Worm (Caenorhabditis elegans) whole organism, early embryonic: Measurements from ENCODE around the gene ZK177.12.

Experiments
- B0310.2 ChIP-seq: sonication (generic microtip); optimal IDR thresholded peaks from 2 replicates; lab custom pipeline; 2016; ENCODE audit warnings: mild to moderate bottlenecking, missing genetic modification characterization, missing compliant biosample characterization
- F13C5.2 ChIP-seq: sonication (generic microtip); optimal IDR thresholded peaks from 2 replicates; lab custom pipeline; 2017; ENCODE audit warnings: mild to moderate bottlenecking, missing genetic modification characterization, inconsistent platforms, missing compliant biosample characterization
- aly-1 ChIP-seq: sonication (generic microtip); optimal IDR thresholded peaks from 2 replicates; lab custom pipeline; 2016; ENCODE audit warnings: missing genetic modification characterization, missing compliant biosample characterization
- ama-1 ChIP-seq: fragments of 150-350 bp; optimal IDR thresholded peaks from 2 replicates; lab custom pipeline; 2014
- ceh-13 ChIP-seq: fragments of 200-800 bp; sonication (Bioruptor generic); optimal IDR thresholded peaks from 2 replicates; lab custom pipeline; 2018; ENCODE audit warnings: mild to moderate bottlenecking, missing genetic modification characterization, missing compliant biosample characterization
- ceh-36 ChIP-seq: sonication (generic microtip); optimal IDR thresholded peaks from 2 replicates; lab custom pipeline; 2016; ENCODE audit warnings: missing genetic modification characterization, inconsistent platforms, missing compliant biosample characterization
- ets-7 ChIP-seq: sonication (generic microtip); optimal IDR thresholded peaks from 2 replicates; lab custom pipeline; 2016; ENCODE audit warnings: missing genotype, missing genetic modification characterization, missing compliant biosample characterization
- flt-1 ChIP-seq: fragments of 200-800 bp; sonication (Bioruptor generic); IDR thresholded peaks from 2 replicates; pipeline ENCODE4 v1.3.6; 2022; ENCODE audit warnings: missing genetic modification characterization, missing compliant biosample characterization
- hmbx-1 ChIP-seq: sonication (generic microtip); optimal IDR thresholded peaks from 2 replicates; lab custom pipeline; 2016; ENCODE audit warnings: mild to moderate bottlenecking, missing genetic modification characterization, missing compliant biosample characterization
- pes-1 ChIP-seq: fragments of 200-800 bp; sonication (Bioruptor generic); IDR thresholded peaks from 2 replicates; pipeline ENCODE4 v1.3.6; 2022; ENCODE audit warnings: missing genetic modification reagents, missing genetic modification characterization, missing compliant biosample characterization
- scrt-1 ChIP-seq: fragments of 200-800 bp; sonication (Bioruptor generic); IDR thresholded peaks from 2 replicates; pipeline ENCODE4 v1.3.6; 2022; ENCODE audit warnings: missing genetic modification characterization, missing compliant biosample characterization
- sea-1 ChIP-seq: fragments of 200-800 bp; sonication (Bioruptor generic); conservative IDR thresholded peaks from 2 replicates; pipeline ENCODE4 v1.3.6; 2022; ENCODE audit warnings: missing genetic modification characterization, missing compliant biosample characterization
- tra-4 ChIP-seq: sonication (generic microtip); optimal IDR thresholded peaks from 2 replicates; lab custom pipeline; 2017; ENCODE audit warnings: missing genetic modification characterization, missing compliant biosample characterization

DNA sequence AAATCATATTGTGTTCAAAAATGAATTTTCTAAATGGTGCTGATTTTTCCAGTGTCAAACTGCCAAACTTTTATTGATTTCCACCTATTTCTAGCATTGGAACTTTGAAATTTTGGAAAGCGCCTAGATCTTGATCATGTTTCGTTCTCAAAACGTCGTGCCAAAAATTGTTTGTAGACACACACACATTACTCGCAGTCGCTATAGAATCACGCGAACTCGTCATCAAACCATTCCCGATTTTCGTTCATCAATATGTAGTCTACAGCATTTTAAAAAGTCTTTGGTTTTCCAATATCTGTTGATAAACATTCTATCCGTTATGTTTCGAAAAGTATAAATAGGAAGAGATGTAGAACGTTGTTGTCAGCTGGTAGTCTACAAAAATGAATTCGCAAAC is 48.8 kb downstream of the ZK177.12 start, which contains the start of the genes C17C3.1 and C17C3.15:
- TF ChIP-seq ama-1 (lab: Kevin White, UChicago) (no peak), ceh-13 (no peak), pes-1 (GFP tag; lab: Robert Waterston, UW) (no peak), tra-4 (no peak), flt-1 (GFP tag; lab: Robert Waterston, UW) (no peak), F13C5.2 (tag; lab: Kevin White, UChicago) (no peak), scrt-1 (GFP tag; lab: Robert Waterston, UW) (no peak), hmbx-1 (tag; lab: Kevin White, UChicago) (no peak), sea-1 (no peak), aly-1 (tag; lab: Kevin White, UChicago) (no peak), ceh-36 (tag; lab: Kevin White, UChicago) (no peak), B0310.2 (tag; lab: Kevin White, UChicago) (no peak), ets-7 (tag; lab: Kevin White, UChicago) (no peak)
